Worm (Caenorhabditis elegans): ENCODE results near the gene pbo-6.

DNA sequence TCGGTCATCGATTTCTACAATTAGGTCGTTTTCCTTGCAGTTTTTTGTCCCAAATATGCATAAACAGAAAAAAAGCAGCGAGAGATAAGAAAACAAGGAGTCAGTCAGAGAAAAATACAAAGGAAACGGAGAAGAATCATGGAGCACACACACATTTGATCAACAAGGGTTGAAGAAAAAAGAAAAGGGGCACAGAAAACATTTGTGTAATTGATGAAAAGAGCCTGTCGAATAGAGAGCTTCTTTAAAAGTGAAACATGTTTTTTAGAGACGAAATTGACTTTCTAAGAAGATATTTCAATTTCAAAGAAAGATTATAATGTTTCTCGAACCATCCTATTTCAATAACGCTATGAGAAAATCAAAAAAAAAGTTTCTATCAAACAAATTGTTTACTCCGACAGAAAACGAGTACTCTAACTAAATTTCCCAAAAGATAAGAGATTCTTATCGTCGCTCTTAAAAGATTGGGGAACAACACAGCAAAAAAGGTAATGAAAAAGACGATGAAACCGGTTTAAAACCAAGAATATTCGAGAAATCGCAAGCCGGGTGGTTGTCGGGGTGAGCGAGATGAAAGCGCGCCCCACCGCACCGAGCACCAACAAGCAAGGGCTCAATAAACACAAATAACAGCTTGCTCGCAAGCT is 45.8 kb downstream of the pbo-6 start, which contains the start of gene tps-1:
- TF ChIP-seq snpc-4 (tag; optimal IDR thresholded peaks at IDR 0.05) (no peak), efl-1 (optimal IDR thresholded peaks at IDR 0.05) (no peak), efl-1 (GFP tag; optimal IDR thresholded peaks at IDR 0.05 in 1 of 2) (no peak), elt-3 (tag; optimal IDR thresholded peaks at IDR 0.05) (peak in 4 of 6 experiments; percentile 5 to 86 (median 46)), nhr-11 (tag; optimal IDR thresholded peaks at IDR 0.05) (no peak), unc-62 (GFP tag; optimal IDR thresholded peaks at IDR 0.05) (no peak), mef-2 (tag; optimal IDR thresholded peaks at IDR 0.05) (no peak), lin-39 (tag; optimal IDR thresholded peaks at IDR 0.05) (no peak), pax-3 (tag; optimal IDR thresholded peaks at IDR 0.05) (no peak)

All from whole organism, L1 larva.